Fruit fly (Drosophila melanogaster) Kc167 (cell line): Measurements from ENCODE around the gene yellow-f.

ENCODE experiments used
- Myc ChIP-seq: fragments of >200 bp; optimal IDR thresholded peaks from 2 replicates; lab custom pipeline; 2017; ENCODE audit warnings: missing external identifiers
- Sin3A ChIP-seq: fragments of >200 bp; optimal IDR thresholded peaks from 2 replicates; lab custom pipeline; 2018; ENCODE audit warnings: missing external identifiers
- h ChIP-seq: fragments of >200 bp; optimal IDR thresholded peaks from 3 replicates; lab custom pipeline; 2018; ENCODE audit warnings: missing external identifiers
- ttk ChIP-seq: sonication (Bioruptor generic); optimal IDR thresholded peaks from 2 replicates; lab custom pipeline; 2017; ENCODE audit warnings: missing external identifiers

- TF ChIP-seq h (lab: Kevin White, UChicago): no peak
- TF ChIP-seq Sin3A (lab: Kevin White, UChicago): no peak
- TF ChIP-seq Myc: no peak
- TF ChIP-seq ttk (lab: Kevin White, UChicago): no peak
Measured at dm6 chr3R:13012990-13013389, 20.0 kb upstream of the yellow-f start.
